Fruit fly (Drosophila melanogaster): Measurements from ENCODE around the gene elg1.

elg1 gene

dm6 chr3L:16172809-16173276 is 41.0 kb downstream of the elg1 start (continued):
- no peak for TF ChIP-seq CG17186 (GFP tag; optimal IDR thresholded peaks at IDR 0.05)
- TF ChIP-seq CG18262 (tag; optimal IDR thresholded peaks at IDR 0.05): peak; percentile 66
- peak in 1 of 2 experiments; percentile 60 for TF ChIP-seq Hr51 (GFP tag; optimal IDR thresholded peaks at IDR 0.05)
- no peak for TF ChIP-seq D (optimal IDR thresholded peaks at IDR 0.05)
- peak; percentile 31 for TF ChIP-seq D (GFP tag; optimal IDR thresholded peaks at IDR 0.05)
- peak; percentile 32 for TF ChIP-seq CG1529 (GFP tag; optimal IDR thresholded peaks at IDR 0.05)
- peak; percentile 35 for TF ChIP-seq sens (GFP tag)
- peak; percentile 3 for TF ChIP-seq Fer1 (GFP tag; optimal IDR thresholded peaks at IDR 0.05)
- TF ChIP-seq corto (GFP tag; optimal IDR thresholded peaks at IDR 0.05): peak; percentile 23
- TF ChIP-seq MBD-R2 (GFP tag; IDR thresholded peaks at IDR 0.05): no peak
- peak; percentile 46 for TF ChIP-seq CG8924 (tag; optimal IDR thresholded peaks at IDR 0.05)
- TF ChIP-seq CG4424 (GFP tag; optimal IDR thresholded peaks at IDR 0.05): peak; percentile 40
- peak; percentile 2 for TF ChIP-seq CG5180 (GFP tag; optimal IDR thresholded peaks at IDR 0.05)
- TF ChIP-seq Hr3 (GFP tag; optimal IDR thresholded peaks at IDR 0.05): peak; percentile 43
- peak; percentile 47 for TF ChIP-seq Ssrp (tag; optimal IDR thresholded peaks at IDR 0.05)
- TF ChIP-seq phol (tag; optimal IDR thresholded peaks at IDR 0.05): peak; percentile 61
- peak; percentile 19 for TF ChIP-seq CG1602 (GFP tag; optimal IDR thresholded peaks at IDR 0.05)
- peak; percentile 29 for TF ChIP-seq CG6854 (GFP tag; optimal IDR thresholded peaks at IDR 0.05)
- TF ChIP-seq unpg (GFP tag; optimal IDR thresholded peaks at IDR 0.05): peak; percentile 17
- TF ChIP-seq CG8388 (GFP tag; optimal IDR thresholded peaks at IDR 0.05): peak; percentile 23
- TF ChIP-seq Eip74EF (GFP tag; optimal IDR thresholded peaks at IDR 0.05): peak in 1 of 2 experiments; percentile 3
- peak; percentile 59 for TF ChIP-seq Sox100B (GFP tag; optimal IDR thresholded peaks at IDR 0.05)
- no peak for TF ChIP-seq oc (tag; optimal IDR thresholded peaks at IDR 0.05)
- TF ChIP-seq Bdp1 (GFP tag; optimal IDR thresholded peaks at IDR 0.05): no peak
- peak; percentile 28 for TF ChIP-seq CG17829 (tag; optimal IDR thresholded peaks at IDR 0.05)
- no peak for TF ChIP-seq CG5953 (GFP tag; IDR thresholded peaks at IDR 0.05)
- TF ChIP-seq lola (GFP tag; optimal IDR thresholded peaks at IDR 0.05): peak in 1 of 3 experiments; percentile 63
- peak; percentile 22 for TF ChIP-seq Blimp-1 (GFP tag; optimal IDR thresholded peaks at IDR 0.05)
- no peak for TF ChIP-seq tup (GFP tag; optimal IDR thresholded peaks at IDR 0.05)
- peak; percentile 56 for TF ChIP-seq CG2712 (tag; optimal IDR thresholded peaks at IDR 0.05)
- peak; percentile 59 for TF ChIP-seq tio (GFP tag; optimal IDR thresholded peaks at IDR 0.05)
- TF ChIP-seq CG12071 (GFP tag; optimal IDR thresholded peaks at IDR 0.05): no peak
- peak; percentile 12 for TF ChIP-seq Nf-YB (GFP tag; optimal IDR thresholded peaks at IDR 0.05)
- peak; percentile 68 for TF ChIP-seq CG2678 (tag; optimal IDR thresholded peaks at IDR 0.05)
- TF ChIP-seq bcd (GFP tag; optimal IDR thresholded peaks at IDR 0.05): peak; percentile 24
- TF ChIP-seq CG15479 (GFP tag; optimal IDR thresholded peaks at IDR 0.05): no peak
- peak; percentile 59 for TF ChIP-seq grau (tag; optimal IDR thresholded peaks at IDR 0.05)
- TF ChIP-seq fd96Cb (tag; optimal IDR thresholded peaks at IDR 0.05): peak; percentile 14
- no peak for TF ChIP-seq CG31224 (GFP tag; IDR thresholded peaks at IDR 0.05)
- TF ChIP-seq sc (optimal IDR thresholded peaks at IDR 0.05): no peak
- TF ChIP-seq sc (GFP tag; optimal IDR thresholded peaks at IDR 0.05): peak; percentile 33
- no peak for TF ChIP-seq Awh (GFP tag; IDR thresholded peaks at IDR 0.05)
- peak; percentile 70 for TF ChIP-seq nmo (GFP tag; optimal IDR thresholded peaks at IDR 0.05)
- TF ChIP-seq CG6683 (GFP tag; optimal IDR thresholded peaks at IDR 0.05): peak; percentile 1
- TF ChIP-seq CG18599 (GFP tag; optimal IDR thresholded peaks at IDR 0.05): peak; percentile 44
- TF ChIP-seq CG14710 (tag; optimal IDR thresholded peaks at IDR 0.05): peak; percentile 36
- peak; percentile 48 for TF ChIP-seq CG12659 (GFP tag; optimal IDR thresholded peaks at IDR 0.05)
- peak; percentile 47 for TF ChIP-seq Hmr (GFP tag; optimal IDR thresholded peaks at IDR 0.05)
- peak; percentile 26 for TF ChIP-seq org-1 (GFP tag; optimal IDR thresholded peaks at IDR 0.05)
